Fruit fly (Drosophila melanogaster) S2 (cell line): Measurements from ENCODE around the gene ATPsynB.

Experiments used
- CG8478 ChIP-seq: fragments of >200 bp; optimal IDR thresholded peaks from 2 replicates; lab custom pipeline; 2018
- CTCF ChIP-seq, 2 experiments: fragments of >200 bp; optimal IDR thresholded peaks; 2 replicates each; lab custom pipeline; 2018

- no peak for TF ChIP-seq CG8478 (lab: Kevin White, UChicago)
- TF ChIP-seq CTCF (optimal IDR thresholded peaks at IDR 0.05; lab: Kevin White, UChicago) = no peak
These were observed 45.9 kb downstream of the ATPsynB start for dm6 chr3L:9775728-9776127.
